Fruit fly (Drosophila melanogaster) whole organism, embryonic: ENCODE measurements around the gene CG31141.
A peak's percentile ranks its signal among the peaks of the same experiment; 100 is the strongest.

Experiments
- ATbp ChIP-seq: fragments of 200-800 bp; sonication (Bioruptor generic); optimal IDR thresholded peaks from 2 replicates; lab custom pipeline; 2017; ENCODE audit warnings: missing biosample characterization, mild to moderate bottlenecking, missing genetic modification characterization, missing genetic modification reagents
- Ada2b ChIP-seq: fragments of 200-800 bp; sonication (Bioruptor generic); IDR thresholded peaks from 2 replicates; pipeline ENCODE4 v1.3.6; 2022; ENCODE audit warnings: missing biosample characterization, missing genetic modification characterization
- Antp ChIP-seq: fragments of 200-800 bp; sonication (Bioruptor generic); optimal IDR thresholded peaks from 3 replicates; lab custom pipeline; 2016; ENCODE audit warnings: missing biosample characterization, missing genetic modification characterization
- Atf3 ChIP-seq: fragments of 200-800 bp; sonication (Bioruptor generic); optimal IDR thresholded peaks from 3 replicates; lab custom pipeline; 2016; ENCODE audit warnings: missing biosample characterization, missing genetic modification characterization
- Bdp1 ChIP-seq: fragments of 200-800 bp; sonication (Bioruptor generic); optimal IDR thresholded peaks from 3 replicates; lab custom pipeline; 2016; ENCODE audit warnings: missing biosample characterization, missing genetic modification characterization
- CG10431 ChIP-seq: fragments of 200-800 bp; sonication (Bioruptor generic); optimal IDR thresholded peaks from 3 replicates; lab custom pipeline; 2018; ENCODE audit warnings: missing biosample characterization, mild to moderate bottlenecking, missing genetic modification characterization
- CG11560 ChIP-seq: fragments of 200-800 bp; sonication (Bioruptor generic); IDR thresholded peaks from 3 replicates; pipeline ENCODE4 v1.3.6; 2022; ENCODE audit warnings: missing biosample characterization, missing genetic modification characterization
- CG11695 ChIP-seq: fragments of 200-800 bp; sonication (Bioruptor generic); IDR thresholded peaks from 3 replicates; pipeline ENCODE4 v1.3.6; 2022; ENCODE audit warnings: missing biosample characterization, missing genetic modification characterization
- CG12769 ChIP-seq: fragments of 200-800 bp; sonication (Bioruptor generic); optimal IDR thresholded peaks from 2 replicates; lab custom pipeline; 2019; ENCODE audit warnings: missing biosample characterization, mild to moderate bottlenecking, missing genetic modification characterization, moderate library complexity
- CG13287 ChIP-seq: fragments of 200-800 bp; sonication (Bioruptor generic); IDR thresholded peaks from 2 replicates; pipeline ENCODE4 v1.3.6; 2022; ENCODE audit warnings: missing biosample characterization, missing genetic modification characterization; ENCODE audit not compliant: partially characterized antibody
- CG13624 ChIP-seq: fragments of 200-800 bp; sonication (Bioruptor generic); optimal IDR thresholded peaks from 2 replicates; lab custom pipeline; 2016; ENCODE audit warnings: missing biosample characterization, missing genetic modification characterization
- CG13894 ChIP-seq: fragments of 200-800 bp; sonication (Bioruptor generic); optimal IDR thresholded peaks from 3 replicates; lab custom pipeline; 2018; ENCODE audit warnings: missing biosample characterization, mild to moderate bottlenecking, missing genetic modification characterization, moderate library complexity
- CG14667 ChIP-seq: fragments of 200-800 bp; sonication (Bioruptor generic); IDR thresholded peaks from 2 replicates; pipeline ENCODE4 v1.3.6; 2022; ENCODE audit warnings: missing biosample characterization, missing genetic modification characterization
- CG14710 ChIP-seq: fragments of 200-800 bp; sonication (Bioruptor generic); optimal IDR thresholded peaks from 3 replicates; lab custom pipeline; 2019; ENCODE audit warnings: missing biosample characterization, mild to moderate bottlenecking, missing genetic modification characterization, moderate library complexity
- CG17328 ChIP-seq: fragments of 200-800 bp; sonication (Bioruptor generic); IDR thresholded peaks from 2 replicates; pipeline ENCODE4 v1.3.6; 2022; ENCODE audit warnings: missing biosample characterization, missing genetic modification characterization
- CG17829 ChIP-seq: fragments of 200-800 bp; optimal IDR thresholded peaks from 2 replicates; lab custom pipeline; 2019; ENCODE audit warnings: missing biosample characterization, mild to moderate bottlenecking, missing genetic modification characterization, moderate library complexity
- CG18476 ChIP-seq: fragments of 200-800 bp; sonication (Bioruptor generic); optimal IDR thresholded peaks from 2 replicates; lab custom pipeline; 2016; ENCODE audit warnings: missing biosample characterization, mild to moderate bottlenecking, missing genetic modification characterization
- CG2678 ChIP-seq: fragments of 200-800 bp; sonication (Bioruptor generic); optimal IDR thresholded peaks from 3 replicates; lab custom pipeline; 2019; ENCODE audit warnings: missing biosample characterization, mild to moderate bottlenecking, missing genetic modification characterization, moderate library complexity
- CG4707 ChIP-seq: fragments of 200-800 bp; sonication (Bioruptor generic); optimal IDR thresholded peaks from 2 replicates; lab custom pipeline; 2018; ENCODE audit warnings: missing biosample characterization, mild to moderate bottlenecking, missing genetic modification characterization, moderate library complexity
- CG4730 ChIP-seq: fragments of 200-800 bp; sonication (Bioruptor generic); IDR thresholded peaks from 2 replicates; pipeline ENCODE4 v1.3.6; 2022; ENCODE audit warnings: missing biosample characterization, missing genetic modification characterization
- CG6654 ChIP-seq: fragments of 200-800 bp; sonication (Bioruptor generic); optimal IDR thresholded peaks from 2 replicates; lab custom pipeline; 2017; ENCODE audit warnings: missing biosample characterization, mild to moderate bottlenecking, missing genetic modification characterization
- CG8924 ChIP-seq: fragments of 200-800 bp; optimal IDR thresholded peaks from 3 replicates; lab custom pipeline; 2019; ENCODE audit warnings: missing biosample characterization, mild to moderate bottlenecking, missing genetic modification characterization, moderate library complexity
- CG9727 ChIP-seq: fragments of 200-800 bp; sonication (Bioruptor generic); optimal IDR thresholded peaks from 3 replicates; lab custom pipeline; 2017; ENCODE audit warnings: missing biosample characterization, mild to moderate bottlenecking, missing genetic modification characterization
- CG9797 ChIP-seq: fragments of 200-800 bp; sonication (Bioruptor generic); optimal IDR thresholded peaks from 3 replicates; lab custom pipeline; 2018; ENCODE audit warnings: missing biosample characterization, mild to moderate bottlenecking, missing genetic modification characterization
- Camta ChIP-seq: fragments of 200-800 bp; sonication (Bioruptor generic); optimal IDR thresholded peaks from 2 replicates; lab custom pipeline; 2016; ENCODE audit warnings: missing biosample characterization, missing genetic modification characterization
- Dip3 ChIP-seq: fragments of 200-800 bp; sonication (Bioruptor generic); optimal IDR thresholded peaks from 3 replicates; lab custom pipeline; 2016; ENCODE audit warnings: missing biosample characterization, missing genetic modification characterization
- Dref ChIP-seq: fragments of 200-800 bp; sonication (Bioruptor generic); IDR thresholded peaks from 2 replicates; pipeline ENCODE4 v1.3.6; 2022; ENCODE audit warnings: missing biosample characterization, missing genetic modification characterization
- E2f1 ChIP-seq: fragments of 200-800 bp; sonication (Bioruptor generic); IDR thresholded peaks from 2 replicates; pipeline ENCODE4 v1.3.6; 2022; ENCODE audit warnings: missing biosample characterization, missing genetic modification characterization
- H15 ChIP-seq: fragments of 200-800 bp; sonication (Bioruptor generic); IDR thresholded peaks from 3 replicates; pipeline ENCODE4 v1.3.6; 2022; ENCODE audit warnings: missing biosample characterization, missing genetic modification characterization
- H2.0 ChIP-seq: fragments of 200-800 bp; sonication (Bioruptor generic); IDR thresholded peaks from 2 replicates; pipeline ENCODE4 v1.3.6; 2022; ENCODE audit warnings: missing biosample characterization, missing genetic modification characterization
- Hr51 ChIP-seq, 2 experiments: fragments of 200-800 bp; sonication (Bioruptor generic); optimal IDR thresholded peaks; 2 replicates in 1 of 2; 3 replicates in 1 of 2; lab custom pipeline; 2016 to 2018; ENCODE audit warnings: missing biosample characterization in 2 of 2, missing genetic modification characterization in 2 of 2, mild to moderate bottlenecking in 1 of 2, moderate library complexity in 1 of 2
- Lpt ChIP-seq: fragments of >200 bp; optimal IDR thresholded peaks from 2 replicates; lab custom pipeline; 2018; ENCODE audit warnings: missing biosample characterization, missing genetic modification characterization
- MTF-1 ChIP-seq: fragments of 200-800 bp; sonication (Bioruptor generic); optimal IDR thresholded peaks from 2 replicates; lab custom pipeline; 2018; ENCODE audit warnings: missing biosample characterization, mild to moderate bottlenecking, missing genetic modification characterization, borderline replicate concordance
- Med ChIP-seq: fragments of 200-800 bp; sonication (Bioruptor generic); peaks from one replicate; lab custom pipeline; 2016; ENCODE audit warnings: missing biosample characterization, missing genetic modification characterization, mild to moderate bottlenecking, inconsistent platforms, moderate library complexity
- NFAT ChIP-seq: fragments of 200-800 bp; sonication (Bioruptor generic); IDR thresholded peaks from 2 replicates; pipeline ENCODE4 v1.3.6; 2022; ENCODE audit warnings: missing biosample characterization, missing genetic modification characterization
- Tbp ChIP-seq: fragments of >200 bp; optimal IDR thresholded peaks from 2 replicates; lab custom pipeline; 2018; ENCODE audit warnings: missing biosample characterization, missing genetic modification characterization
- abd-A ChIP-seq: fragments of 200-800 bp; sonication (Bioruptor generic); optimal IDR thresholded peaks from 3 replicates; lab custom pipeline; 2019; ENCODE audit warnings: missing biosample characterization, mild to moderate bottlenecking, missing genetic modification characterization, moderate library complexity
- cg ChIP-seq: fragments of 200-800 bp; sonication (Bioruptor generic); optimal IDR thresholded peaks from 3 replicates; lab custom pipeline; 2019; ENCODE audit warnings: missing biosample characterization, mild to moderate bottlenecking, missing genetic modification characterization, moderate library complexity
- chinmo ChIP-seq: fragments of 200-800 bp; sonication (Bioruptor generic); IDR thresholded peaks from 4 replicates; pipeline ENCODE4 v1.3.6; 2022; ENCODE audit warnings: missing biosample characterization, missing genetic modification characterization; ENCODE audit not compliant: partially characterized antibody
- cwo ChIP-seq: fragments of 200-800 bp; sonication (Bioruptor generic); optimal IDR thresholded peaks from 3 replicates; lab custom pipeline; 2017; ENCODE audit warnings: missing biosample characterization, missing genetic modification characterization, mild to moderate bottlenecking, moderate library complexity, missing genetic modification reagents
- exex ChIP-seq: fragments of 200-800 bp; sonication (Bioruptor generic); optimal IDR thresholded peaks from 4 replicates; lab custom pipeline; 2018; ENCODE audit warnings: missing biosample characterization, mild to moderate bottlenecking, missing genetic modification characterization, moderate library complexity
- fd96Cb ChIP-seq: fragments of 200-800 bp; sonication (Bioruptor generic); optimal IDR thresholded peaks from 2 replicates; lab custom pipeline; 2018; ENCODE audit warnings: missing biosample characterization, mild to moderate bottlenecking, missing genetic modification characterization, moderate library complexity
- nom ChIP-seq: fragments of 200-800 bp; sonication (Bioruptor generic); optimal IDR thresholded peaks from 2 replicates; lab custom pipeline; 2017; ENCODE audit warnings: missing biosample characterization, missing genetic modification characterization, mild to moderate bottlenecking, moderate library complexity, missing genetic modification reagents
- pros ChIP-seq: fragments of 200-800 bp; sonication (Bioruptor generic); optimal IDR thresholded peaks from 3 replicates; lab custom pipeline; 2019; ENCODE audit warnings: missing biosample characterization, mild to moderate bottlenecking, missing genetic modification characterization, moderate library complexity
- sd ChIP-seq: fragments of 200-800 bp; sonication (Bioruptor generic); optimal IDR thresholded peaks from 3 replicates; lab custom pipeline; 2018; ENCODE audit warnings: missing biosample characterization, mild to moderate bottlenecking, missing genetic modification characterization, moderate library complexity
- sqz ChIP-seq: fragments of 200-800 bp; sonication (Bioruptor generic); optimal IDR thresholded peaks from 3 replicates; lab custom pipeline; 2018; ENCODE audit warnings: missing biosample characterization, mild to moderate bottlenecking, missing genetic modification characterization
- tap ChIP-seq: fragments of 200-800 bp; optimal IDR thresholded peaks from 3 replicates; lab custom pipeline; 2019; ENCODE audit warnings: missing biosample characterization, mild to moderate bottlenecking, missing genetic modification characterization, moderate library complexity
- vvl ChIP-seq: fragments of 200-800 bp; sonication (Bioruptor generic); IDR thresholded peaks from 2 replicates; pipeline ENCODE4 v1.3.6; 2022; ENCODE audit warnings: missing biosample characterization, missing genetic modification characterization
- wdn ChIP-seq: fragments of 200-800 bp; sonication (Bioruptor generic); IDR thresholded peaks from 2 replicates; pipeline ENCODE4 v1.3.6; 2022; ENCODE audit warnings: missing biosample characterization, missing genetic modification characterization

CG31141 gene

DNA sequence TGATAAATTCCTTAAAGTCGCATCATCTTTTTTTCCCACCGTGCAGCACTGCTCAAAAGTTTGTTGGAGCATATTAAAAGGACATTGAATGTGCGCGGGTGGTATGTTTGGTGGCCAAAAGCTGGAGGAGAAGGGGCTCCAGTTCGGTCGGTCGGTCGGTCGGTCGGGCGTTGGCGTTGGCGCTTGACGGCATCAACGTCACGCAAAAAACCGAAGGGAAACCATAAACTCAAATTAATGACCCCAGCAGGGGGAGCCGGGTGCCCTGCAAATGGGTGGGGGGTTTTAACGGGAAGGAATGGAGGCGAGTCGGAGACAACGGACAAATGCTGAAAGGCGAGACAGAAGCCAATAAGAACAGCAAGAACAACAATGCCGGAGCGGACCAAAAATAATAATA lies 10.8 kb upstream of the CG31141 start (continued):
- TF ChIP-seq tap (tag; lab: Kevin White, UChicago) = no peak
- no peak for TF ChIP-seq MTF-1 (GFP tag; lab: Kevin White, UChicago)
- TF ChIP-seq CG2678 = no peak
- TF ChIP-seq fd96Cb (tag; lab: Kevin White, UChicago) = no peak
- TF ChIP-seq CG12769 (tag; lab: Kevin White, UChicago) = peak; percentile 30

DNA sequence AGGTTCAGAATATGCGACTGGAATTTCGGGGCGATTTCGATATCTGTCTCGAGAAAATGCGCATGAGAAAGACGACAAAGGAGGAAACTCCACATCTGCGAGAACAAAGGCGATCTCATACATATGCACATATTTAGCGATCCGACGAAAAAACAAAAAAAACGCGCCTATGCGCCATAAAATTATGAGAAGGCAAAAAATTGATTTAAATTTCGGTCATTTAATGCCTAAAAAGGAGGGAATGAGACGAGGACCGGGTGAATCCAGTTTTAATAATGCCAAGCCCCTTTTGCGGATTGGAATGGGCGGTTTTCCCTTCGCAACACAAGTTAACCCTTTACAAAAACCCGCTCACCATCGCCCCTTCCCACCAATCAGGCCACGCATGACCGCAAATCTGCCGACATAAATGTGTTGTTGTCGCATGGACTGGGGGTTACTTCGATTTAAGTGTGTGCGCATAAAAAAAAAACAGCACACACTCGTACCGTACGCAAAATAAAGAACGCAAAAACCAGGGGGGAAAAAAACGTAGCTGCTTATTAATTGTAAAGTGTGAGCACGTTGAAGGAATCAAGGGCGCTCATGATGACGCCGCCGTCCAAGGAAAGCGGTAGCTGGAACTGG lies 8.6 kb upstream of the CG31141 start:
- peak; percentile 18 for TF ChIP-seq pros (GFP tag; lab: Kevin White, UChicago)
- TF ChIP-seq cg = no peak
- TF ChIP-seq CG11695 (GFP tag; lab: Robert Waterston, UW) = 0 out of 3 replicates have a peak, but pooled peaks have one; percentile 14
- no peak for TF ChIP-seq Lpt (GFP tag; lab: Kevin White, UChicago)
- no peak for TF ChIP-seq exex
- TF ChIP-seq Dref = no peak
- 0 out of 2 replicates have a peak, but pooled peaks have one; percentile 8 for TF ChIP-seq CG13287 (GFP tag; lab: Robert Waterston, UW)
- peak; percentile 76 for TF ChIP-seq abd-A (tag; lab: Kevin White, UChicago)
- no peak for TF ChIP-seq CG10431 (GFP tag; lab: Kevin White, UChicago)
- TF ChIP-seq H2.0 (GFP tag; lab: Robert Waterston, UW) = no peak
- no peak for TF ChIP-seq CG14710 (tag; lab: Kevin White, UChicago)
- TF ChIP-seq CG11560 (tag; lab: Robert Waterston, UW) = no peak
- peak; percentile 88 for TF ChIP-seq sd
- peak; percentile 44 for TF ChIP-seq Med
- TF ChIP-seq nom (GFP tag; lab: Kevin White, UChicago) = no peak
- no peak for TF ChIP-seq CG8924 (tag; lab: Kevin White, UChicago)
- TF ChIP-seq Antp (GFP tag; lab: Kevin White, UChicago) = no peak
- no peak for TF ChIP-seq CG4707
- no peak for TF ChIP-seq Camta (GFP tag; lab: Kevin White, UChicago)
- TF ChIP-seq Tbp = no peak
- TF ChIP-seq vvl = peak; percentile 67; the same call in 1 of the 2 replicates
- TF ChIP-seq cwo = peak; percentile 56
- peak; percentile 15 for TF ChIP-seq CG13624 (GFP tag; lab: Kevin White, UChicago)
- TF ChIP-seq CG9797 (GFP tag; lab: Kevin White, UChicago) = no peak
- peak; percentile 25 for TF ChIP-seq CG13894
- no peak for TF ChIP-seq Atf3 (GFP tag; lab: Kevin White, UChicago)
- TF ChIP-seq chinmo (GFP tag; lab: Robert Waterston, UW) = peak; percentile 88; the same call in 2 of the 4 replicates
- TF ChIP-seq Bdp1 = no peak
- peak; percentile 65 for TF ChIP-seq sqz (GFP tag; lab: Kevin White, UChicago)
- no peak for TF ChIP-seq CG17328
- TF ChIP-seq NFAT (GFP tag; lab: Robert Waterston, UW) = no peak

DNA sequence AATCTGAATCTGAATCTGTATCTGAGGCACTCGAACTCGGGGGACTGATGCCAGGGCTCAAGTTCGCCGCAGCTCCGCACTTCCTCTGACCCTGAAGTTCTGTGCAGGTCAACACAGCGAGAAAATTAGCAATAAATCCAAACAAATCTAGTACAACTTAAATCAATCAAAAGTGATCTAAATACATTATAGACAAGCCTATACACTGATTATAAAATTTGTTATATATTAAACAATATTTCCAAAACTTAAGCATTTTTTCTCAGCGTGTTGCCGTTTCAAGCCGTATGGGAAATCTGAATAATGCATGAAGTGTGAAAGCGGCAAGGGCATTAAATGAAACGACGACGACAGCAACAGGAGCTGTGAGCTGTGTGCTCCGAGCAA lies 8.1 kb upstream of the CG31141 start:
- TF ChIP-seq H15 (GFP tag; lab: Robert Waterston, UW) (0 out of 3 replicates have a peak, but pooled peaks have one; percentile 26), wdn (0 out of 2 replicates have a peak, but pooled peaks have one; percentile 37), Hr51 (GFP tag; optimal IDR thresholded peaks at IDR 0.05; lab: Kevin White, UChicago) (peak in 1 of 2 experiments; percentile 36), Ada2b (GFP tag; lab: Robert Waterston, UW) (peak; percentile 42; the same call in 1 of the 2 replicates), CG18476 (peak; percentile 3), E2f1 (GFP tag; lab: Robert Waterston, UW) (peak; percentile 34; the same call in 1 of the 2 replicates), CG6654 (no peak), Dip3 (GFP tag; lab: Kevin White, UChicago) (peak; percentile 18), CG17829 (tag; lab: Kevin White, UChicago) (peak; percentile 2), CG4730 (GFP tag; lab: Robert Waterston, UW) (no peak), ATbp (peak; percentile 17), CG14667 (0 out of 2 replicates have a peak, but pooled peaks have one; percentile 15), CG9727 (peak; percentile 26)
